Worm (Caenorhabditis elegans) whole organism, L3 larva: ENCODE measurements around the gene T24B8.7.

Source experiments
- R02D3.7 ChIP-seq: fragments of 150-350 bp; optimal IDR thresholded peaks from 2 replicates; lab custom pipeline; 2014; ENCODE audit warnings: missing biosample characterization, missing genetic modification characterization
- ZK546.5 ChIP-seq: sonication (generic microtip); optimal IDR thresholded peaks from 2 replicates; lab custom pipeline; 2017; ENCODE audit warnings: missing biosample characterization, missing genetic modification characterization
- aly-2 ChIP-seq: fragments of 150-350 bp; optimal IDR thresholded peaks from 2 replicates; lab custom pipeline; 2014; ENCODE audit warnings: missing biosample characterization, missing genetic modification characterization
- ama-1 ChIP-seq: fragments of 150-350 bp; optimal IDR thresholded peaks from 2 replicates; lab custom pipeline; 2018
- ceh-16 ChIP-seq: sonication (generic microtip); optimal IDR thresholded peaks from 2 replicates; lab custom pipeline; 2017; ENCODE audit warnings: missing biosample characterization, missing genetic modification characterization
- ceh-82 ChIP-seq: fragments of 150-350 bp; optimal IDR thresholded peaks from 2 replicates; lab custom pipeline; 2014; ENCODE audit warnings: missing biosample characterization, missing genetic modification characterization
- ceh-9 ChIP-seq: sonication (generic microtip); optimal IDR thresholded peaks from 2 replicates; lab custom pipeline; 2018; ENCODE audit warnings: missing biosample characterization, missing genetic modification characterization
- daf-12 ChIP-seq: fragments of 150-350 bp; optimal IDR thresholded peaks from 2 replicates; lab custom pipeline; 2014; ENCODE audit warnings: missing biosample characterization, missing genetic modification reagents, missing genetic modification characterization
- egl-27 ChIP-seq: sonication (generic microtip); optimal IDR thresholded peaks from 4 replicates; lab custom pipeline; 2017; ENCODE audit warnings: missing biosample characterization, missing genetic modification reagents, missing genetic modification characterization
- elt-1 ChIP-seq: fragments of 150-350 bp; optimal IDR thresholded peaks from 2 replicates; lab custom pipeline; 2014; ENCODE audit warnings: missing biosample characterization, missing genetic modification characterization
- elt-3 ChIP-seq, 3 experiments: fragments of 150-350 bp in 1 of 3; sonication (generic microtip) in 2 of 3; optimal IDR thresholded peaks; 2 replicates in 2 of 3; 4 replicates in 1 of 3; lab custom pipeline; 2014 to 2017; ENCODE audit warnings: missing biosample characterization in 3 of 3, missing genetic modification characterization in 3 of 3
- eor-1 ChIP-seq, 2 experiments: fragments of 150-350 bp; optimal IDR thresholded peaks; 2 replicates each; lab custom pipeline; 2014 to 2018; ENCODE audit warnings: missing biosample characterization in 2 of 2, missing genetic modification characterization in 2 of 2
- fkh-10 ChIP-seq: sonication (generic microtip); optimal IDR thresholded peaks from 2 replicates; lab custom pipeline; 2017; ENCODE audit warnings: missing biosample characterization, missing genetic modification reagents, missing genetic modification characterization
- fkh-2 ChIP-seq: fragments of 150-350 bp; optimal IDR thresholded peaks from 2 replicates; lab custom pipeline; 2014; ENCODE audit warnings: missing biosample characterization, missing genetic modification reagents, missing genetic modification characterization
- fos-1 ChIP-seq: fragments of 150-350 bp; optimal IDR thresholded peaks from 2 replicates; lab custom pipeline; 2014; ENCODE audit warnings: missing biosample characterization, missing genetic modification characterization
- hmg-11 ChIP-seq: sonication (generic microtip); optimal IDR thresholded peaks from 2 replicates; lab custom pipeline; 2016; ENCODE audit warnings: missing genetic modification characterization, missing compliant biosample characterization
- jun-1 ChIP-seq: fragments of 150-350 bp; optimal IDR thresholded peaks from 2 replicates; lab custom pipeline; 2014; ENCODE audit warnings: missing biosample characterization, missing genetic modification reagents, missing genetic modification characterization
- lin-15B ChIP-seq: fragments of 150-350 bp; optimal IDR thresholded peaks from 2 replicates; lab custom pipeline; 2014; ENCODE audit warnings: missing biosample characterization, missing genetic modification characterization
- lsy-12 ChIP-seq: sonication (generic microtip); optimal IDR thresholded peaks from 2 replicates; lab custom pipeline; 2016; ENCODE audit warnings: mild to moderate bottlenecking, missing genetic modification characterization, missing compliant biosample characterization
- mml-1 ChIP-seq: fragments of 150-350 bp; sonication (generic microtip); optimal IDR thresholded peaks from 3 replicates; lab custom pipeline; 2014; ENCODE audit warnings: missing biosample characterization, missing genetic modification characterization
- nfya-1 ChIP-seq: sonication (generic microtip); optimal IDR thresholded peaks from 2 replicates; lab custom pipeline; 2017; ENCODE audit warnings: missing genetic modification characterization, mild to moderate bottlenecking, missing compliant biosample characterization, antibody characterized with exemption, moderate library complexity; ENCODE audit not compliant: insufficient read depth
- nhr-11 ChIP-seq: fragments of 150-350 bp; optimal IDR thresholded peaks from 2 replicates; lab custom pipeline; 2014; ENCODE audit warnings: missing biosample characterization, missing genetic modification characterization
- nhr-12 ChIP-seq: fragments of 150-350 bp; optimal IDR thresholded peaks from 2 replicates; lab custom pipeline; 2014; ENCODE audit warnings: missing biosample characterization, missing genetic modification characterization
- nhr-23 ChIP-seq: fragments of 150-350 bp; optimal IDR thresholded peaks from 2 replicates; lab custom pipeline; 2014; ENCODE audit warnings: missing biosample characterization, missing genetic modification reagents, missing genetic modification characterization
- nhr-237 ChIP-seq: fragments of 150-350 bp; optimal IDR thresholded peaks from 2 replicates; lab custom pipeline; 2014; ENCODE audit warnings: missing biosample characterization, missing genetic modification characterization
- nhr-25 ChIP-seq: sonication (generic microtip); optimal IDR thresholded peaks from 2 replicates; lab custom pipeline; 2017; ENCODE audit warnings: missing biosample characterization, missing genetic modification characterization
- nhr-28 ChIP-seq: fragments of 150-350 bp; optimal IDR thresholded peaks from 2 replicates; lab custom pipeline; 2014; ENCODE audit warnings: missing biosample characterization, missing genetic modification characterization
- nhr-67 ChIP-seq: fragments of 150-350 bp; optimal IDR thresholded peaks from 2 replicates; lab custom pipeline; 2014; ENCODE audit warnings: missing biosample characterization, missing genetic modification characterization
- nhr-77 ChIP-seq: fragments of 150-350 bp; optimal IDR thresholded peaks from 2 replicates; lab custom pipeline; 2014; ENCODE audit warnings: missing biosample characterization, missing genetic modification characterization
- pha-4 ChIP-seq: fragments of 150-350 bp; optimal IDR thresholded peaks from 2 replicates; lab custom pipeline; 2014; ENCODE audit warnings: missing biosample characterization, missing genetic modification reagents, missing genetic modification characterization
- pqm-1 ChIP-seq: fragments of 150-350 bp; optimal IDR thresholded peaks from 2 replicates; lab custom pipeline; 2017; ENCODE audit warnings: missing biosample characterization, missing genetic modification characterization, inconsistent platforms
- sea-2 ChIP-seq: fragments of 150-350 bp; sonication (generic microtip); optimal IDR thresholded peaks from 4 replicates; lab custom pipeline; 2014; ENCODE audit warnings: missing biosample characterization, missing genetic modification reagents, missing genetic modification characterization
- snpc-4 ChIP-seq: fragments of 150-350 bp; optimal IDR thresholded peaks from 2 replicates; lab custom pipeline; 2014; ENCODE audit warnings: missing biosample characterization, missing genetic modification characterization
- tbx-2 ChIP-seq: sonication (generic microtip); optimal IDR thresholded peaks from 2 replicates; lab custom pipeline; 2016; ENCODE audit warnings: mild to moderate bottlenecking, missing genetic modification characterization, missing compliant biosample characterization
- unc-39 ChIP-seq: sonication (generic microtip); optimal IDR thresholded peaks from 4 replicates; lab custom pipeline; 2017; ENCODE audit warnings: missing biosample characterization, missing genetic modification characterization
- unc-62 ChIP-seq: fragments of 150-350 bp; sonication (generic microtip); optimal IDR thresholded peaks from 4 replicates; lab custom pipeline; 2014; ENCODE audit warnings: missing biosample characterization, missing genetic modification reagents, missing genetic modification characterization
- zag-1 ChIP-seq: fragments of 150-350 bp; optimal IDR thresholded peaks from 2 replicates; lab custom pipeline; 2014; ENCODE audit warnings: missing biosample characterization, missing genetic modification characterization
- ztf-11 ChIP-seq: fragments of 150-350 bp; optimal IDR thresholded peaks from 2 replicates; lab custom pipeline; 2014; ENCODE audit warnings: missing biosample characterization, missing genetic modification characterization
- ztf-4 ChIP-seq: fragments of 150-350 bp; optimal IDR thresholded peaks from 2 replicates; lab custom pipeline; 2014; ENCODE audit warnings: missing biosample characterization, missing genetic modification characterization

The T24B8.7 gene

ce11 chrII:9070740-9071139, 17.3 kb upstream of the T24B8.7 start, which contains the start of gene T24B8.4:
Gene T24B8.4 (minus strand): TSS chrII:9070840.
- TF ChIP-seq ceh-82 = no peak
- no peak for TF ChIP-seq elt-1
- TF ChIP-seq zag-1 (tag; lab: Kevin White, UChicago) = no peak
- TF ChIP-seq nfya-1 = no peak
- TF ChIP-seq nhr-67 (tag; lab: Kevin White, UChicago) = no peak
- TF ChIP-seq nhr-23 = no peak
- TF ChIP-seq fkh-10 (GFP tag; lab: Kevin White, UChicago) = no peak
- TF ChIP-seq hmg-11 (tag; lab: Kevin White, UChicago) = no peak
- TF ChIP-seq fkh-2 (tag; lab: Kevin White, UChicago) = no peak
- no peak for TF ChIP-seq sea-2
- no peak for TF ChIP-seq tbx-2 (tag; lab: Kevin White, UChicago)
- TF ChIP-seq nhr-25 (tag; lab: Kevin White, UChicago) = no peak
- TF ChIP-seq ceh-16 = no peak
- no peak for TF ChIP-seq aly-2 (tag; lab: Kevin White, UChicago)
- TF ChIP-seq unc-62 = no peak

- TF ChIP-seq aly-2 (tag; lab: Kevin White, UChicago) (no peak), elt-3 (tag; optimal IDR thresholded peaks at IDR 0.05; lab: Kevin White, UChicago) (no peak)
Measured at ce11 chrII:9069836-9070235, 16.4 kb upstream of the T24B8.7 start.

- TF ChIP-seq ztf-4 = no peak
- no peak for TF ChIP-seq lin-15B
- no peak for TF ChIP-seq ceh-9 (tag; lab: Kevin White, UChicago)
- no peak for TF ChIP-seq nhr-23
- peak; percentile 54 for TF ChIP-seq nhr-25 (tag; lab: Kevin White, UChicago)
- TF ChIP-seq tbx-2 (tag; lab: Kevin White, UChicago) = no peak
- TF ChIP-seq elt-1 = peak; percentile 94
Measured at ce11 chrII:9064437-9064836, 11.0 kb upstream of the T24B8.7 start.

- peak; percentile 54 for TF ChIP-seq pha-4 (tag; lab: Kevin White, UChicago)
- no peak for TF ChIP-seq nfya-1
- no peak for TF ChIP-seq zag-1 (tag; lab: Kevin White, UChicago)
- TF ChIP-seq, all 47 proteins: peak for 1
Measured at ce11 chrII:9063350-9063749, 9.9 kb upstream of the T24B8.7 start.

- TF ChIP-seq ZK546.5 (tag; lab: Kevin White, UChicago) = no peak
- no peak for TF ChIP-seq lsy-12 (tag; lab: Kevin White, UChicago)
- no peak for TF ChIP-seq eor-1 (tag; optimal IDR thresholded peaks at IDR 0.05; lab: Kevin White, UChicago)
- no peak for TF ChIP-seq ceh-9 (tag; lab: Kevin White, UChicago)
- TF ChIP-seq nhr-25 (tag; lab: Kevin White, UChicago) = peak; percentile 56
- TF ChIP-seq nhr-23 = peak; percentile 43
Measured at ce11 chrII:9062261-9062948, 8.9 kb upstream of the T24B8.7 start.

- TF ChIP-seq elt-1 (no peak), pqm-1 (tag; lab: Kevin White, UChicago) (peak; percentile 48), ama-1 (lab: Kevin White, UChicago) (no peak), ceh-9 (tag; lab: Kevin White, UChicago) (no peak), nhr-237 (no peak), nhr-11 (tag; lab: Kevin White, UChicago) (peak; percentile 70), snpc-4 (tag; lab: Kevin White, UChicago) (no peak), nhr-25 (tag; lab: Kevin White, UChicago) (peak; percentile 42), nhr-12 (tag; lab: Kevin White, UChicago) (no peak), elt-3 (tag; optimal IDR thresholded peaks at IDR 0.05; lab: Kevin White, UChicago) (no peak), unc-39 (tag; lab: Kevin White, UChicago) (no peak), hmg-11 (tag; lab: Kevin White, UChicago) (peak; percentile 77), tbx-2 (tag; lab: Kevin White, UChicago) (peak; percentile 15), lsy-12 (tag; lab: Kevin White, UChicago) (no peak), fkh-10 (GFP tag; lab: Kevin White, UChicago) (no peak), ceh-16 (no peak), jun-1 (tag; lab: Kevin White, UChicago) (peak; percentile 62), lin-15B (peak; percentile 68), fkh-2 (tag; lab: Kevin White, UChicago) (peak; percentile 41), egl-27 (tag; lab: Kevin White, UChicago) (no peak), ztf-11 (tag; lab: Kevin White, UChicago) (no peak), aly-2 (tag; lab: Kevin White, UChicago) (no peak), daf-12 (tag; lab: Kevin White, UChicago) (no peak), nhr-28 (tag; lab: Kevin White, UChicago) (no peak), pha-4 (tag; lab: Kevin White, UChicago) (peak; percentile 85), nhr-77 (tag; lab: Kevin White, UChicago) (no peak), fos-1 (tag; lab: Kevin White, UChicago) (no peak), R02D3.7 (tag; lab: Kevin White, UChicago) (no peak), sea-2 (peak; percentile 88), mml-1 (tag; lab: Kevin White, UChicago) (no peak), nhr-23 (peak; percentile 39), eor-1 (tag; optimal IDR thresholded peaks at IDR 0.05; lab: Kevin White, UChicago) (no peak)
Measured at ce11 chrII:9061557-9062183, 8.2 kb upstream of the T24B8.7 start.
